Worm (Caenorhabditis elegans) whole organism, L3 larva: ENCODE data around the gene K12D12.4.
A peak's percentile ranks its signal among the peaks of the same experiment; 100 is the strongest.

Experiments used
- ama-1 ChIP-seq: fragments of 150-350 bp; optimal IDR thresholded peaks from 2 replicates; lab custom pipeline; 2018
- ceh-28 ChIP-seq: fragments of 150-350 bp; optimal IDR thresholded peaks from 2 replicates; lab custom pipeline; 2014; ENCODE audit warnings: missing biosample characterization, missing genetic modification reagents, missing genetic modification characterization
- ceh-82 ChIP-seq: fragments of 150-350 bp; optimal IDR thresholded peaks from 2 replicates; lab custom pipeline; 2014; ENCODE audit warnings: missing biosample characterization, missing genetic modification characterization
- daf-12 ChIP-seq: fragments of 150-350 bp; optimal IDR thresholded peaks from 2 replicates; lab custom pipeline; 2014; ENCODE audit warnings: missing biosample characterization, missing genetic modification reagents, missing genetic modification characterization
- egl-27 ChIP-seq: sonication (generic microtip); optimal IDR thresholded peaks from 4 replicates; lab custom pipeline; 2017; ENCODE audit warnings: missing biosample characterization, missing genetic modification reagents, missing genetic modification characterization
- elt-3 ChIP-seq, 3 experiments: fragments of 150-350 bp in 1 of 3; sonication (generic microtip) in 2 of 3; optimal IDR thresholded peaks; 2 replicates in 2 of 3; 4 replicates in 1 of 3; lab custom pipeline; 2014 to 2017; ENCODE audit warnings: missing biosample characterization in 3 of 3, missing genetic modification characterization in 3 of 3
- fkh-10 ChIP-seq: sonication (generic microtip); optimal IDR thresholded peaks from 2 replicates; lab custom pipeline; 2017; ENCODE audit warnings: missing biosample characterization, missing genetic modification reagents, missing genetic modification characterization
- fkh-2 ChIP-seq: fragments of 150-350 bp; optimal IDR thresholded peaks from 2 replicates; lab custom pipeline; 2014; ENCODE audit warnings: missing biosample characterization, missing genetic modification reagents, missing genetic modification characterization
- fos-1 ChIP-seq: fragments of 150-350 bp; optimal IDR thresholded peaks from 2 replicates; lab custom pipeline; 2014; ENCODE audit warnings: missing biosample characterization, missing genetic modification characterization
- lin-39 ChIP-seq: fragments of 150-350 bp; optimal IDR thresholded peaks from 2 replicates; lab custom pipeline; 2018; ENCODE audit warnings: missing biosample characterization, missing genetic modification reagents, missing genetic modification characterization
- lsy-12 ChIP-seq: sonication (generic microtip); optimal IDR thresholded peaks from 2 replicates; lab custom pipeline; 2016; ENCODE audit warnings: mild to moderate bottlenecking, missing genetic modification characterization, missing compliant biosample characterization
- mdl-1 ChIP-seq: fragments of 150-350 bp; optimal IDR thresholded peaks from 2 replicates; lab custom pipeline; 2014; ENCODE audit warnings: missing biosample characterization, missing genetic modification characterization
- nfya-1 ChIP-seq: sonication (generic microtip); optimal IDR thresholded peaks from 2 replicates; lab custom pipeline; 2017; ENCODE audit warnings: missing genetic modification characterization, mild to moderate bottlenecking, missing compliant biosample characterization, antibody characterized with exemption, moderate library complexity; ENCODE audit not compliant: insufficient read depth
- nhr-23 ChIP-seq: fragments of 150-350 bp; optimal IDR thresholded peaks from 2 replicates; lab custom pipeline; 2014; ENCODE audit warnings: missing biosample characterization, missing genetic modification reagents, missing genetic modification characterization
- nhr-25 ChIP-seq: sonication (generic microtip); optimal IDR thresholded peaks from 2 replicates; lab custom pipeline; 2017; ENCODE audit warnings: missing biosample characterization, missing genetic modification characterization
- nhr-28 ChIP-seq: fragments of 150-350 bp; optimal IDR thresholded peaks from 2 replicates; lab custom pipeline; 2014; ENCODE audit warnings: missing biosample characterization, missing genetic modification characterization
- nhr-43 ChIP-seq: sonication (generic microtip); optimal IDR thresholded peaks from 2 replicates; lab custom pipeline; 2016; ENCODE audit warnings: mild to moderate bottlenecking, missing genetic modification characterization, missing compliant biosample characterization; ENCODE audit not compliant: poor library complexity, severe bottlenecking
- nhr-67 ChIP-seq: fragments of 150-350 bp; optimal IDR thresholded peaks from 2 replicates; lab custom pipeline; 2014; ENCODE audit warnings: missing biosample characterization, missing genetic modification characterization
- nhr-76 ChIP-seq: fragments of 150-350 bp; sonication (generic microtip); optimal IDR thresholded peaks from 5 replicates; lab custom pipeline; 2014; ENCODE audit warnings: missing biosample characterization, missing genetic modification characterization
- nhr-77 ChIP-seq: fragments of 150-350 bp; optimal IDR thresholded peaks from 2 replicates; lab custom pipeline; 2014; ENCODE audit warnings: missing biosample characterization, missing genetic modification characterization
- skn-1 ChIP-seq: fragments of 150-350 bp; optimal IDR thresholded peaks from 2 replicates; lab custom pipeline; 2014; ENCODE audit warnings: missing biosample characterization, missing genetic modification characterization
- unc-39 ChIP-seq: sonication (generic microtip); optimal IDR thresholded peaks from 4 replicates; lab custom pipeline; 2017; ENCODE audit warnings: missing biosample characterization, missing genetic modification characterization
- zag-1 ChIP-seq: fragments of 150-350 bp; optimal IDR thresholded peaks from 2 replicates; lab custom pipeline; 2014; ENCODE audit warnings: missing biosample characterization, missing genetic modification characterization
- ztf-11 ChIP-seq: fragments of 150-350 bp; optimal IDR thresholded peaks from 2 replicates; lab custom pipeline; 2014; ENCODE audit warnings: missing biosample characterization, missing genetic modification characterization
- ztf-4 ChIP-seq: fragments of 150-350 bp; optimal IDR thresholded peaks from 2 replicates; lab custom pipeline; 2014; ENCODE audit warnings: missing biosample characterization, missing genetic modification characterization

Gene K12D12.4

DNA sequence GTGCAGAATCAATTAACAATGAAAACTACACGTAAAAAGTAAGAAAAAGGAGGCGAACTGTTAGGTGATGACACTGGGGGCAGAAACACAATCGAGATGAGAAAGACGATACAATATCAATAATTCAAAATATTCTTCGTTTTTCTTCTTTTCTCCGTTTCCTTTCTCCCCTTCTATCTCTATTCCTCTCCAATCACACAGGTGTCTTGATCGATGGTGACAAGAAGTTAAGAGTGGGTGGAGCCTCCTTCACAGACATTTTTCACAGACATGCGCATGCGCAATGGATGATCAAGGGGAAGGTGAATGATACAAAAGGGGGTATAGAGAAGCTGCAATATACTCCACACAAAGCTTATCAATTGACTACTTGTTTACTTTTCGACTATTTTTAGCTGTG lies 10.8 kb downstream of the K12D12.4 start:
- TF ChIP-seq nhr-77, result no peak
- no peak for TF ChIP-seq daf-12 (tag; lab: Kevin White, UChicago)
- TF ChIP-seq nhr-28 (tag; lab: Kevin White, UChicago), result no peak
- TF ChIP-seq nhr-25 (tag; lab: Kevin White, UChicago), result no peak

DNA sequence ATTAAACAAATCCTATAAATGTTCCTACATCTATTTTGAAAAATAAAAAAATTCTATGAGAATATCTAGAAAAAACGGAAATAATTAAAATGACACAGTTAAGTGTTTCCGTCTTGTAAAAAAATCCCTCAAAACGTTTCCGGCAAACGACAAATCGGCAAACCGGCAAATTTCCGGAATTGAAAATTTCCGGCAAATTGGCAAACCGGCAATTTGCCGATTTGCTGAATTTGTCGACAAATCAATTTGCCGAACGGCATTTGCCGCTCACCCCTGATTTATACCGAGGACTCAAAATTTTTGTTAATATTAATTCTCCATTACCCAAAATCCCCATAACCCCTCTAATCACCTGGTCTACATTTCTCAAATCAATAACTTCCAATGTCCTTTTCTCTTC lies 12.4 kb downstream of the K12D12.4 start:
- TF ChIP-seq ztf-4 (tag; lab: Kevin White, UChicago), result no peak
- no peak for TF ChIP-seq lin-39 (tag; lab: Kevin White, UChicago)
- TF ChIP-seq fos-1 (tag; lab: Kevin White, UChicago), result no peak

DNA sequence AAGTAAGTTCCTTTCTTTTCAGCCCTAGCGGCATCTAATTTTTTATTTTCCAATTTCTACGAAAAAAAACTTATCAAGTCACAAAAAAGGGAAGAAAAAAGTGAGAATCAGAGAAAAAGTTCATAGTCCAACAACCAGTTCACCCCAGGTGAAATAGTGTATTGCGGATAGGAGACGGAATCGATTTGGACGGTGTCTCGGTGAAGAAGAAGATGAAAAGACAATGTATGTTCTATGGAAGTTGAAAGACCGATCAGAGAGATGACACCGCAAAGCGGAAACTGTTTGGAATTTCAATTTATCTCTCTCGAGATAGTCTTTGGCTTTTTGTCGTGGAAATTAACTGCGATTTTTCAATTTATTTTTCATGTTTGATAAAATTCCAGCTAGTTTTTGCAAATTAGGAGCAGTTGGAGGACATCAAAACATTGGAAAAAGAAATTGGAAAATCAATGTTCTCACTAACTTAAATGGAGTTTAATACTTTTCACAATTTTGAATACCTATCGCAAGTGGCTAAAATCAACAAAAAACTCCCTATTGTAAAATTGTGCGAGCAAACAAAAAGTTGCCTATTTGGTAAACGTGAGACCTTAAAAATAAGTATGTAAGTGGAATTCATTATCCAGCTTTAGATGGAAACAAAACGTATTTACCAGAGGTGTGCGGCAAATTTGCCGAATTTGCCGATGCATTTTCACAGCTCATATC lies 13.2 kb downstream of the K12D12.4 start:
- TF ChIP-seq nhr-23 (tag; lab: Kevin White, UChicago) (peak; percentile 69), nhr-43 (tag; lab: Kevin White, UChicago) (peak; percentile 72), nhr-25 (tag; lab: Kevin White, UChicago) (peak; percentile 70), mdl-1 (no peak)

- TF ChIP-seq nhr-23 (tag; lab: Kevin White, UChicago) (peak; percentile 30), lin-39 (tag; lab: Kevin White, UChicago) (no peak), elt-3 (tag; optimal IDR thresholded peaks at IDR 0.05; lab: Kevin White, UChicago) (peak in 1 of 3 experiments; percentile 24), skn-1 (tag; lab: Kevin White, UChicago) (no peak), nhr-76 (peak; percentile 76), nhr-67 (tag; lab: Kevin White, UChicago) (no peak)
Observed at ce11 chrII:11849572-11849971, 16.0 kb downstream of the K12D12.4 start.

DNA sequence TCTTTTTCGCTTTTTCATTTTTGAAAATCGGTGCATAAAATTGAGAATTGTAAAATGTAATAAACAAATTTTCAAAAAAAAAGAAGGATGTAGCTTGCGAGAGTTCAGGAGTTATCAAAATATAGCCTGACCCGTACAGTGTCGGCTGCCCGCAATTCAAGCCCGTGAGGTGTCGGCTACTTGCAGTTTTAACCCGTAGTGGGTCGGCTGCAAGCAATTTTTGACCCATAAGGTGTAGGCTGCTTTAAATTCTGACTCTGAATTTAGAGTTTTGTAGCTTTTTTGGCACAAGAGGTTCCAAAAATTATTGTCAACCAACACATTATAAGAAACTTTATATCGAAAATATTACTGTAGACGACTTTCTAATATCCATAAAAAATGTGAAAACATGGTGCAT lies 19.6 kb downstream of the K12D12.4 start:
- peak in 1 of 3 experiments; percentile 88 for TF ChIP-seq elt-3 (tag; optimal IDR thresholded peaks at IDR 0.05; lab: Kevin White, UChicago)
- TF ChIP-seq egl-27 (tag; lab: Kevin White, UChicago), result no peak
- peak; percentile 87 for TF ChIP-seq ama-1 (lab: Kevin White, UChicago)
- TF ChIP-seq, all 47 proteins: peak for 2

ce11 chrII:11844984-11845383 lies 20.6 kb downstream of the K12D12.4 start:
- TF ChIP-seq ceh-28 (no peak), unc-39 (no peak), ceh-82 (tag; lab: Kevin White, UChicago) (no peak), zag-1 (tag; lab: Kevin White, UChicago) (no peak)

- TF ChIP-seq ama-1 (lab: Kevin White, UChicago), result peak; percentile 93
- TF ChIP-seq zag-1 (tag; lab: Kevin White, UChicago), result no peak
- TF ChIP-seq nhr-43 (tag; lab: Kevin White, UChicago), result peak; percentile 5
Observed at ce11 chrII:11844072-11844471, 21.5 kb downstream of the K12D12.4 start.

- TF ChIP-seq nhr-23 (tag; lab: Kevin White, UChicago), result peak; percentile 48
- peak; percentile 12 for TF ChIP-seq nhr-25 (tag; lab: Kevin White, UChicago)
- TF ChIP-seq ceh-28, result no peak
- no peak for TF ChIP-seq ceh-82 (tag; lab: Kevin White, UChicago)
- TF ChIP-seq elt-3 (tag; optimal IDR thresholded peaks at IDR 0.05; lab: Kevin White, UChicago), result peak in 1 of 3 experiments; percentile 24
- TF ChIP-seq nhr-76, result no peak
- no peak for TF ChIP-seq fkh-10 (GFP tag; lab: Kevin White, UChicago)
- TF ChIP-seq ama-1 (lab: Kevin White, UChicago), result peak; percentile 21
- no peak for TF ChIP-seq ztf-4 (tag; lab: Kevin White, UChicago)
- no peak for TF ChIP-seq ztf-11 (tag; lab: Kevin White, UChicago)
- TF ChIP-seq nfya-1, result no peak
- no peak for TF ChIP-seq lsy-12 (tag; lab: Kevin White, UChicago)
- no peak for TF ChIP-seq nhr-43 (tag; lab: Kevin White, UChicago)
- TF ChIP-seq fkh-2 (tag; lab: Kevin White, UChicago), result no peak
- TF ChIP-seq, all 47 proteins: peak for 4
Observed at ce11 chrII:11843441-11843840, 22.1 kb downstream of the K12D12.4 start.
